Worm (Caenorhabditis elegans) whole organism, L4/young adult: ENCODE results near the gene C23H4.8.

Experiments used
- W03F9.2 ChIP-seq: fragments of 150-350 bp; optimal IDR thresholded peaks from 2 replicates; lab custom pipeline; 2014; ENCODE audit warnings: missing biosample characterization, missing genetic modification characterization
- dao-5 ChIP-seq: sonication (generic microtip); optimal IDR thresholded peaks from 2 replicates; lab custom pipeline; 2016; ENCODE audit warnings: missing genotype, missing genetic modification characterization, moderate library complexity, missing compliant biosample characterization
- him-1 ChIP-seq: sonication (generic microtip); optimal IDR thresholded peaks from 2 replicates; lab custom pipeline; 2016; ENCODE audit warnings: missing genotype, missing genetic modification reagents, missing genetic modification characterization, missing compliant biosample characterization

DNA sequence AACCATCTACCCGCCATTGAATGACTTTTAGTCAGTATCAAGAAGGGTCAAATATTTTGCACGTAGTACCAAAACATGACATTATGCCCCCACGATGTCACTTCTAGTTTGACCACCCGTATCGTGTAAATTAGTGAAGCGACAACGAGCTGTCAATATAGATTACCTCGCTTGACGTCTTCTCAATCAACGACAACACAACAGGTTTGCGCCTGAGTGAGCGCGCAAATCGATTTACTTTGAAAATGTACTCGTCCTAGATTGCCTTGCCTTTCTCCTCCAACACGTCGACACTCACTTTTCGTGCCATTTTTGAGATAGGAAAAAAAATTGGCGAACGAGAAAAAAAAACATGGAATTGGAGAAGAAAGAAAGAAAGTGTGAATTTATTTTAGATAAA, 36.4 kb upstream of the C23H4.8 start:
- TF ChIP-seq W03F9.2 (tag; lab: Kevin White, UChicago): no peak
- no peak for TF ChIP-seq dao-5 (tag; lab: Kevin White, UChicago)
- TF ChIP-seq him-1 (tag; lab: Kevin White, UChicago): no peak
